Worm (Caenorhabditis elegans) whole organism, mixed stage, embryonic: Measurements from ENCODE around the gene nspg-7.2.

Experiments
- M03D4.4 ChIP-seq: sonication (generic microtip); optimal IDR thresholded peaks from 2 replicates; lab custom pipeline; 2017; ENCODE audit warnings: mild to moderate bottlenecking, missing genetic modification characterization, missing compliant biosample characterization
- bed-3 ChIP-seq: fragments of 200-800 bp; sonication (Bioruptor generic); optimal IDR thresholded peaks from 3 replicates; lab custom pipeline; 2018; ENCODE audit warnings: mild to moderate bottlenecking, missing genetic modification characterization, moderate library complexity, missing compliant biosample characterization
- ceh-39 ChIP-seq: fragments of 150-350 bp; optimal IDR thresholded peaks from 2 replicates; lab custom pipeline; 2014; ENCODE audit warnings: missing biosample characterization, missing genetic modification characterization
- ceh-43 ChIP-seq: fragments of 200-800 bp; sonication (Bioruptor generic); optimal IDR thresholded peaks from 2 replicates; lab custom pipeline; 2018; ENCODE audit warnings: mild to moderate bottlenecking, missing genetic modification characterization, moderate library complexity, missing compliant biosample characterization
- ceh-83 ChIP-seq: fragments of 200-800 bp; sonication (Bioruptor generic); optimal IDR thresholded peaks from 2 replicates; lab custom pipeline; 2018; ENCODE audit warnings: mild to moderate bottlenecking, missing genetic modification characterization, missing compliant biosample characterization
- ces-1 ChIP-seq: fragments of 150-350 bp; optimal IDR thresholded peaks from 2 replicates; lab custom pipeline; 2014; ENCODE audit warnings: missing biosample characterization, missing genetic modification reagents, missing genetic modification characterization
- cnd-1 ChIP-seq: fragments of 200-800 bp; sonication (Bioruptor generic); optimal IDR thresholded peaks from 2 replicates; lab custom pipeline; 2018; ENCODE audit warnings: mild to moderate bottlenecking, missing genetic modification characterization, missing compliant biosample characterization
- drap-1 ChIP-seq: fragments of 200-800 bp; sonication (Bioruptor generic); optimal IDR thresholded peaks from 3 replicates; lab custom pipeline; 2018; ENCODE audit warnings: mild to moderate bottlenecking, missing genetic modification characterization, missing compliant biosample characterization
- elt-1 ChIP-seq: sonication (generic microtip); optimal IDR thresholded peaks from 2 replicates; lab custom pipeline; 2017; ENCODE audit warnings: missing genetic modification characterization, mild to moderate bottlenecking, missing compliant biosample characterization, antibody characterized with exemption, moderate library complexity, borderline replicate concordance; ENCODE audit not compliant: insufficient read depth
- elt-3 ChIP-seq: fragments of 150-350 bp; optimal IDR thresholded peaks from 2 replicates; lab custom pipeline; 2014; ENCODE audit warnings: missing biosample characterization, missing genetic modification characterization
- flh-1 ChIP-seq: fragments of 200-800 bp; sonication (Bioruptor generic); optimal IDR thresholded peaks from 2 replicates; lab custom pipeline; 2018; ENCODE audit warnings: mild to moderate bottlenecking, missing genetic modification characterization, moderate library complexity, missing compliant biosample characterization
- ham-2 ChIP-seq: fragments of 200-800 bp; sonication (Bioruptor generic); optimal IDR thresholded peaks from 2 replicates; lab custom pipeline; 2018; ENCODE audit warnings: mild to moderate bottlenecking, missing genetic modification characterization, missing compliant biosample characterization
- lin-13 ChIP-seq: fragments of 150-350 bp; optimal IDR thresholded peaks from 2 replicates; lab custom pipeline; 2014; ENCODE audit warnings: missing biosample characterization, missing genetic modification characterization
- lin-32 ChIP-seq: fragments of 200-800 bp; sonication (Bioruptor generic); optimal IDR thresholded peaks from 2 replicates; lab custom pipeline; 2018; ENCODE audit warnings: mild to moderate bottlenecking, missing genetic modification characterization, missing compliant biosample characterization
- lsy-2 ChIP-seq: fragments of 150-350 bp; optimal IDR thresholded peaks from 2 replicates; lab custom pipeline; 2014; ENCODE audit warnings: missing biosample characterization, missing genetic modification characterization
- mab-5 ChIP-seq: fragments of 150-350 bp; optimal IDR thresholded peaks from 2 replicates; lab custom pipeline; 2014; ENCODE audit warnings: missing biosample characterization, missing genetic modification characterization
- mep-1 ChIP-seq: fragments of 150-350 bp; optimal IDR thresholded peaks from 2 replicates; lab custom pipeline; 2017; ENCODE audit warnings: missing biosample characterization, missing genetic modification reagents, missing genetic modification characterization, inconsistent platforms
- mls-2 ChIP-seq: sonication (generic microtip); optimal IDR thresholded peaks from 2 replicates; lab custom pipeline; 2016; ENCODE audit warnings: mild to moderate bottlenecking, missing genetic modification characterization, moderate library complexity, missing compliant biosample characterization
- nhr-12 ChIP-seq: fragments of 150-350 bp; optimal IDR thresholded peaks from 2 replicates; lab custom pipeline; 2014; ENCODE audit warnings: missing biosample characterization, missing genetic modification characterization
- nhr-2 ChIP-seq: fragments of 150-350 bp; optimal IDR thresholded peaks from 2 replicates; lab custom pipeline; 2014; ENCODE audit warnings: missing biosample characterization, missing genetic modification characterization
- nhr-237 ChIP-seq: fragments of 150-350 bp; optimal IDR thresholded peaks from 2 replicates; lab custom pipeline; 2014; ENCODE audit warnings: missing biosample characterization, missing genetic modification characterization
- nhr-28 ChIP-seq: fragments of 150-350 bp; optimal IDR thresholded peaks from 2 replicates; lab custom pipeline; 2014; ENCODE audit warnings: missing biosample characterization, missing genetic modification characterization
- nhr-76 ChIP-seq: sonication (generic microtip); optimal IDR thresholded peaks from 2 replicates; lab custom pipeline; 2017; ENCODE audit warnings: missing biosample characterization, missing genetic modification characterization
- pha-4 ChIP-seq: fragments of 150-350 bp; optimal IDR thresholded peaks from 2 replicates; lab custom pipeline; 2018; ENCODE audit warnings: missing biosample characterization, missing genetic modification reagents, missing genetic modification characterization
- sptf-1 ChIP-seq: sonication (generic microtip); optimal IDR thresholded peaks from 2 replicates; lab custom pipeline; 2017; ENCODE audit warnings: mild to moderate bottlenecking, missing genetic modification characterization, moderate library complexity, missing compliant biosample characterization
- tbx-8 ChIP-seq: fragments of 200-800 bp; sonication (Bioruptor generic); optimal IDR thresholded peaks from 2 replicates; lab custom pipeline; 2018; ENCODE audit warnings: mild to moderate bottlenecking, missing genetic modification characterization, moderate library complexity, missing compliant biosample characterization
- unc-120 ChIP-seq: sonication (generic microtip); optimal IDR thresholded peaks from 2 replicates; lab custom pipeline; 2017; ENCODE audit warnings: missing genetic modification characterization, missing compliant biosample characterization; ENCODE audit not compliant: poor library complexity, severe bottlenecking
- unc-39 ChIP-seq: fragments of 150-350 bp; optimal IDR thresholded peaks from 2 replicates; lab custom pipeline; 2014; ENCODE audit warnings: missing biosample characterization, missing genetic modification characterization
- unc-62 ChIP-seq: fragments of 150-350 bp; optimal IDR thresholded peaks from 2 replicates; lab custom pipeline; 2014; ENCODE audit warnings: missing biosample characterization, missing genetic modification reagents, missing genetic modification characterization
- zip-8 ChIP-seq: fragments of 150-350 bp; optimal IDR thresholded peaks from 2 replicates; lab custom pipeline; 2014; ENCODE audit warnings: missing biosample characterization, missing genetic modification characterization

Gene nspg-7.2

DNA sequence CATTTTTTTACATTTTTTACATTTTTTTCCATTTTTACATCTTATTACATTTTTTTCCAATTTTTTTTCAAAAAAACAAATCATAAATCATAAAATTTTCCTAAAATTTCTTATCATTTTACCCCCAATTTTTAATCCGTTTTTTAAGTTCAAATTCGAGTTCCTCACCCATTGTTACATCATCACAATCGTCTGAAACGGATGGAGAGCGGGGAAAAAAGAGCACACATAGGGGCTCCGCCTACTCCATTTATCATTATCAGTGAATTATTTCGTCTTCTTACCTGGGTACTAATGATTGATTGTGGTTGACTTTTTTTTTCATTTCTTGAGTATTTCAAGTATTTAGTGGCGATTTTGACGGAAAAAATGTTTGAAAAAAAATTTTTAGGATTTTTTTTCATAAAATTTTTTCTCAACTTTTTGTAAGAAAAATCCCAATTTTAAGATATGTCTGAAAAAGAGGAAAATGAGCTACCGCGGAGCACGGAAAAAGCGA, 23.7 kb upstream of the nspg-7.2 start, which contains the start of gene mfsd-8:
Gene mfsd-8 (plus strand): TSS at position 449 of the 499 bp plus-strand sequence.
- TF ChIP-seq elt-1 = no peak
- TF ChIP-seq, all 35 proteins: peak for 0

DNA sequence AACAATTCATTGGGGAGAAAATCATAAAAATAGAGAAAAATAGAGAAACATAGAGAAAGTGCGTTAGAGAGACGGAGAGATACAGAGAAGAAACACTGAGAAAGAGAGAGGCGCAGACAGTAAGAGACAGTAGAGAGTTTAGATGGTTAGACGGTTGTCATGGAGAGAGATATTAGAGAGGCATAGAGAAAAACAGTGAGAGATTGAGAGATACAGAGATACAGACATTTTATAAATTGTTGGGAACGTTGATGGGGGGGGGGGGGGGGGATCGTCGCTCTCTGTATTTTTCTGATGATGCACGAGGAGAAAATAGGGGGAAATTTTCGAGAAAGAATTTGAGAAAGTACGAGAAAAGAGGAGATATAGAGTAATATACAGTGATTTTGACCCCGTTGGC, 21.1 kb upstream of the nspg-7.2 start:
- TF ChIP-seq lin-13 (tag; lab: Kevin White, UChicago) (no peak), unc-120 (tag; lab: Kevin White, UChicago) (no peak), nhr-237 (tag; lab: Kevin White, UChicago) (peak; percentile 64), M03D4.4 (tag; lab: Kevin White, UChicago) (peak; percentile 33), ceh-83 (no peak), lsy-2 (tag; lab: Kevin White, UChicago) (peak; percentile 73), mep-1 (tag; lab: Kevin White, UChicago) (no peak), unc-62 (peak; percentile 72), pha-4 (tag; lab: Kevin White, UChicago) (peak; percentile 84), mls-2 (tag; lab: Kevin White, UChicago) (no peak), mab-5 (tag; lab: Kevin White, UChicago) (peak; percentile 69), ceh-39 (tag; lab: Kevin White, UChicago) (peak; percentile 26), drap-1 (no peak), lin-32 (GFP tag; lab: Kevin White, UChicago) (no peak), sptf-1 (peak; percentile 44), flh-1 (no peak), nhr-12 (tag; lab: Kevin White, UChicago) (no peak), nhr-2 (tag; lab: Kevin White, UChicago) (peak; percentile 60), ces-1 (peak; percentile 83)
- TF ChIP-seq, all 35 proteins: peak for 10

DNA sequence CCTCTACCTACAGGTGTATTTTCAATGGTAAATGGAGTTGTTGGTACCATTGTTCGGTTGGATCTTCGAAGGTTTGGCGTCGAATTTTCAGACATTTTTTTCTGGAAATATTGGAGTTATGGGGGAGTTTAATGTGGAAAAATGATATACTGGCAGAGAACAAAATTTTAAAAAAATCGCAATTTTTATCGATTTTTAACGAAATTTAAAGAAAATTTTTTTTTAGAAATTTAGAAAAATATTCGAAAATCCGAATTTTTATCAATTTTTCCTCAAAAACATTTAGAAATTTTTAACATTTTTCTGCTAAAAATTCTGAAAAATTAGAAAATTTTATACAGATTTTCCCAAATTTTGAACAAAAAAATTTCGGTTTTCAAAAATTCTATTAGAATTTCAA, 20.4 kb upstream of the nspg-7.2 start, which contains the start of gene Y53G8AM.8:
Gene Y53G8AM.8 (minus strand): TSS at position 101 of the 400 bp plus-strand sequence.
- TF ChIP-seq lsy-2 (tag; lab: Kevin White, UChicago) = no peak
- TF ChIP-seq M03D4.4 (tag; lab: Kevin White, UChicago) = no peak
- TF ChIP-seq ces-1 = no peak

DNA sequence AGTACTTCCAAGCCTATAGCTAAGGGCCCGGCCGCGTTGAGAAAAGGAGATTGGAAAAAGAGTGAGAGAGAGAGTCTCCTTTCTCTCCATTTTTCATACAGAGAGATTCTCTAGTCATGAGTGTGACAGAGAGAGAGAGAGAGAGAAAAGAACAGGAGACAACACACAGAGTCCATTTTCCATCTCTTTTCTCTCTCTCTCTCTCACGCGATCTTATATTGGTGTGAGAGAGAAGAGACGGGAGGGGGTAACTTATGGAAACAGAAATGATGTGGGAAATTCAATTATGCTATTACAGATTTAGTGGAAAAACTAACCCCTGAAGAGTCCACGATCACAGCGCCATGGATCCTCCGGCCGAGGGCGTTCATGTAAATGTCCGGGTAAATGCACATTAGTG, 14.9 kb upstream of the nspg-7.2 start:
- TF ChIP-seq lin-32 (GFP tag; lab: Kevin White, UChicago) = no peak
- TF ChIP-seq ceh-43 (GFP tag; lab: Kevin White, UChicago) = no peak
- TF ChIP-seq mep-1 (tag; lab: Kevin White, UChicago) = no peak
- peak; percentile 65 for TF ChIP-seq unc-62
- no peak for TF ChIP-seq elt-3 (tag; lab: Kevin White, UChicago)
- no peak for TF ChIP-seq nhr-76 (tag; lab: Kevin White, UChicago)
- TF ChIP-seq ces-1 = peak; percentile 89
- TF ChIP-seq bed-3 = no peak
- no peak for TF ChIP-seq nhr-12 (tag; lab: Kevin White, UChicago)
- peak; percentile 37 for TF ChIP-seq unc-120 (tag; lab: Kevin White, UChicago)
- TF ChIP-seq mls-2 (tag; lab: Kevin White, UChicago) = peak; percentile 2

DNA sequence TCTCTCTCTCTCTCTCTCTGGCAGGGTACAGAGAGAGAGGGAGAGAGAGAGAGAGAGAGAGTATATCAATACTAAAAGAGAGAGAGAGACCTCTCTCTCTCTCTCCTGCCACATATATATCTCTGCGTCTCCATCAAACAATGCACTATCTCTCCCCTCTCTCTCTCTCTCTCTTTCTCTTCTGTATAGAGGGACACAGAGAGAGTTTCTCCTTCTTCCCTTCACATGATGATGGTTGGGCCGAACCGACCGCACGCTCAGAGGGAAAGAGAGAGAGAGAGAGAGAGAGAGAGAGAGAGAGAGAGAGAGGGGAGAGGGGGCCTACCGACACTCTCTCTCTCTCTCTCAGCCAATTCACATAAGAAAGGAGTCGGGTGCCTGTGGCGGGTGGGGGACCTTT, 13.5 kb upstream of the nspg-7.2 start:
- TF ChIP-seq lsy-2 (tag; lab: Kevin White, UChicago) (peak; percentile 63), ceh-43 (GFP tag; lab: Kevin White, UChicago) (no peak), nhr-76 (tag; lab: Kevin White, UChicago) (no peak), M03D4.4 (tag; lab: Kevin White, UChicago) (peak; percentile 30), ceh-83 (peak; percentile 68), elt-1 (no peak), zip-8 (no peak), unc-39 (tag; lab: Kevin White, UChicago) (no peak), nhr-2 (tag; lab: Kevin White, UChicago) (no peak), ceh-39 (tag; lab: Kevin White, UChicago) (no peak), sptf-1 (peak; percentile 66), mls-2 (tag; lab: Kevin White, UChicago) (no peak), flh-1 (no peak), nhr-28 (tag; lab: Kevin White, UChicago) (no peak), unc-62 (peak; percentile 93), nhr-12 (tag; lab: Kevin White, UChicago) (no peak), tbx-8 (peak; percentile 46), nhr-237 (tag; lab: Kevin White, UChicago) (peak; percentile 52), cnd-1 (tag; lab: Kevin White, UChicago) (peak; percentile 37), unc-120 (tag; lab: Kevin White, UChicago) (peak; percentile 66), ces-1 (peak; percentile 55), ham-2 (GFP tag; lab: Kevin White, UChicago) (no peak)
- TF ChIP-seq, all 35 proteins: peak for 10
